Fruit fly (Drosophila melanogaster) whole organism, prepupa: ENCODE results near the gene CG32428.

Experiments used
- CG1621 ChIP-seq: fragments of 200-800 bp; sonication (Bioruptor generic); optimal IDR thresholded peaks from 3 replicates; lab custom pipeline; 2018; ENCODE audit warnings: missing biosample characterization, mild to moderate bottlenecking, missing genetic modification characterization
- CG34406 ChIP-seq: fragments of 200-800 bp; sonication (Bioruptor generic); optimal IDR thresholded peaks from 3 replicates; lab custom pipeline; 2016; ENCODE audit warnings: missing biosample characterization, missing genetic modification characterization
- CG6163 ChIP-seq: fragments of 200-800 bp; sonication (Bioruptor generic); IDR thresholded peaks from 3 replicates; pipeline ENCODE4 v1.3.6; 2022; ENCODE audit warnings: missing biosample characterization, missing genetic modification characterization
- CG6276 ChIP-seq: fragments of 200-800 bp; sonication (Bioruptor generic); optimal IDR thresholded peaks from 2 replicates; lab custom pipeline; 2017; ENCODE audit warnings: missing biosample characterization, mild to moderate bottlenecking, missing genetic modification characterization
- CG6792 ChIP-seq: fragments of 200-800 bp; sonication (Bioruptor generic); optimal IDR thresholded peaks from 3 replicates; lab custom pipeline; 2016; ENCODE audit warnings: missing biosample characterization, missing genetic modification characterization
- CG6854 ChIP-seq: fragments of 200-800 bp; sonication (Bioruptor generic); optimal IDR thresholded peaks from 2 replicates; lab custom pipeline; 2017; ENCODE audit warnings: missing biosample characterization, mild to moderate bottlenecking, missing genetic modification characterization
- CG7368 ChIP-seq: fragments of 200-800 bp; sonication (Bioruptor generic); optimal IDR thresholded peaks from 3 replicates; lab custom pipeline; 2016; ENCODE audit warnings: missing biosample characterization, missing genetic modification characterization
- CG9139 ChIP-seq: fragments of 200-800 bp; sonication (Bioruptor generic); optimal IDR thresholded peaks from 3 replicates; lab custom pipeline; 2017; ENCODE audit warnings: missing biosample characterization, mild to moderate bottlenecking, missing genetic modification characterization
- Eip93F ChIP-seq: fragments of 200-800 bp; sonication (Bioruptor generic); optimal IDR thresholded peaks from 2 replicates; lab custom pipeline; 2016; ENCODE audit warnings: missing biosample characterization, mild to moderate bottlenecking, missing genetic modification characterization
- Hr38 ChIP-seq: sonication (Bioruptor generic); optimal IDR thresholded peaks from 2 replicates; lab custom pipeline; 2016; ENCODE audit warnings: missing biosample characterization, missing genetic modification characterization
- Met ChIP-seq: fragments of 200-800 bp; sonication (Bioruptor generic); optimal IDR thresholded peaks from 3 replicates; lab custom pipeline; 2016; ENCODE audit warnings: missing biosample characterization, missing genetic modification characterization
- fd59A ChIP-seq: fragments of 200-800 bp; sonication (Bioruptor generic); optimal IDR thresholded peaks from 2 replicates; lab custom pipeline; 2017; ENCODE audit warnings: missing biosample characterization, mild to moderate bottlenecking, missing genetic modification characterization, missing genetic modification reagents

DNA sequence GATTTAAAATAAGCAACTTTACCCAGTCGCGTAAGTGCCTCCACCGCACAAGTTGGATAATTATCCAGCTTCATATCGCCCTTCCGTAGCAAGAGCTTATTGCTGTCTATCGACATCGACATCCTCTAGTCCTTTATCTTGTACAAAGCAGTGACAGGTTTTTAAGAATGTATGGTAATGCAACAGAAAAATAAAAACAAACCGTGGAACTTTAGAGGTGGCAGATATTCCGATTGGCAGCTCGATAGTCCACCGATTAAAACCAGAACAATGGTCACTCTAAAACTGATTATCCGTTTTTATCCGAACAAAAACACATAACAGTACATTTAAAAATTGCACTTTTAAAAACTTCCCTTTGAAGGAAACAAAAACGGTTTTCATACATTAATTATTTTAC, 46.1 kb downstream of the CG32428 start, which contains the start of gene CG5274:
- TF ChIP-seq CG9139 (GFP tag; lab: Kevin White, UChicago) (no peak), CG6792 (GFP tag; lab: Kevin White, UChicago) (no peak), CG6163 (no peak), CG34406 (GFP tag; lab: Kevin White, UChicago) (no peak), fd59A (GFP tag; lab: Kevin White, UChicago) (no peak), Met (no peak), CG7368 (GFP tag; lab: Kevin White, UChicago) (no peak), Eip93F (GFP tag; lab: Kevin White, UChicago) (no peak), CG6276 (GFP tag; lab: Kevin White, UChicago) (no peak), CG6854 (GFP tag; lab: Kevin White, UChicago) (no peak), Hr38 (no peak), CG1621 (tag; lab: Kevin White, UChicago) (no peak)
